Worm (Caenorhabditis elegans) whole organism, midembryonic: ENCODE data around the gene R07E4.3.

Experiments
- T22C8.4 ChIP-seq: fragments of 200-800 bp; sonication (Bioruptor generic); IDR thresholded peaks from 2 replicates; pipeline ENCODE4 v1.3.6; 2022; ENCODE audit warnings: missing genetic modification characterization, missing compliant biosample characterization
- cog-1 ChIP-seq: sonication (generic microtip); optimal IDR thresholded peaks from 2 replicates; lab custom pipeline; 2016; ENCODE audit warnings: missing genetic modification characterization, missing compliant biosample characterization
- flt-1 ChIP-seq: fragments of 200-800 bp; sonication (Bioruptor generic); IDR thresholded peaks from 2 replicates; pipeline ENCODE4 v1.3.6; 2022; ENCODE audit warnings: missing genetic modification characterization, missing compliant biosample characterization
- klf-2 ChIP-seq: fragments of 200-800 bp; sonication (Bioruptor generic); conservative IDR thresholded peaks from 2 replicates; pipeline ENCODE4 v1.3.6; 2022; ENCODE audit warnings: missing genetic modification reagents, missing genetic modification characterization, missing compliant biosample characterization
- ref-1 ChIP-seq: fragments of 200-800 bp; sonication (Bioruptor generic); conservative IDR thresholded peaks from 2 replicates; pipeline ENCODE4 v1.3.6; 2022; ENCODE audit warnings: missing genetic modification reagents, missing genetic modification characterization, missing compliant biosample characterization
- tab-1 ChIP-seq: fragments of 200-800 bp; sonication (Bioruptor generic); IDR thresholded peaks from 2 replicates; pipeline ENCODE4 v1.3.6; 2022; ENCODE audit warnings: missing genetic modification characterization, missing compliant biosample characterization
- ztf-23 ChIP-seq: fragments of 200-800 bp; sonication (Bioruptor generic); IDR thresholded peaks from 2 replicates; pipeline ENCODE4 v1.3.6; 2022; ENCODE audit warnings: missing genetic modification reagents, missing genetic modification characterization, missing compliant biosample characterization
- ztf-29 ChIP-seq: fragments of 200-800 bp; sonication (Bioruptor generic); IDR thresholded peaks from 2 replicates; pipeline ENCODE4 v1.3.6; 2022; ENCODE audit warnings: missing genetic modification reagents, missing genetic modification characterization, missing compliant biosample characterization

ce11 chrX:5984581-5985039, 31.4 kb downstream of the R07E4.3 start, which contains the start of gene klp-13:
- peak; percentile 54; the same call in 1 of the 2 replicates for TF ChIP-seq ztf-23
- peak; percentile 41; the same call in 1 of the 2 replicates for TF ChIP-seq flt-1 (GFP tag; lab: Robert Waterston, UW)
- no peak for TF ChIP-seq T22C8.4 (GFP tag; lab: Robert Waterston, UW)
- 0 out of 2 replicates have a peak, but pooled peaks have one; percentile 9 for TF ChIP-seq ref-1 (GFP tag; lab: Robert Waterston, UW)
- no peak for TF ChIP-seq tab-1
- peak; percentile 91 for TF ChIP-seq cog-1 (tag; lab: Kevin White, UChicago)
- no peak for TF ChIP-seq klf-2 (GFP tag; lab: Robert Waterston, UW)
- TF ChIP-seq ztf-29 (GFP tag; lab: Robert Waterston, UW): peak; percentile 62; the same call in 1 of the 2 replicates
